2 fruit fly cellular contexts compared by ENCODE assay signal in genomic region chr2L:4282339-4282680, dm6.
A peak's percentile ranks its signal among the peaks of the same experiment; 100 is the strongest.
TF ChIP-seq lines count a peak whose summit lies in the region.

No protein-coding gene starts in this region.

- TF ChIP-seq CTCF in whole organism, embryonic (GFP tag; optimal IDR thresholded peaks at IDR 0.05; lab: Kevin White, UChicago), result no peak

TF ChIP-seq in whole organism, embryonic, 481 proteins besides CTCF, POLR2A, EP300 and RAD21:
- TF ChIP-seq Dfd (GFP tag; optimal IDR thresholded peaks at IDR 0.05; lab: Kevin White, UChicago) (no peak), CG31224 (GFP tag; IDR thresholded peaks at IDR 0.05; lab: Robert Waterston, UW) (peak; percentile 98), CG10267 (tag; optimal IDR thresholded peaks at IDR 0.05; lab: Kevin White, UChicago) (no peak), chinmo (GFP tag; IDR thresholded peaks at IDR 0.05; lab: Robert Waterston, UW; ENCODE audit: partially characterized antibody) (0 out of 4 replicates have a peak, but pooled peaks have one; percentile 37), dimm (GFP tag; IDR thresholded peaks at IDR 0.05; lab: Robert Waterston, UW) (no peak), sd (tag; optimal IDR thresholded peaks at IDR 0.05; lab: Kevin White, UChicago) (peak; percentile 71), CG13894 (tag; optimal IDR thresholded peaks at IDR 0.05; lab: Kevin White, UChicago) (peak; percentile 14), CG12769 (tag; optimal IDR thresholded peaks at IDR 0.05; lab: Kevin White, UChicago) (peak; percentile 16), Sox102F (GFP tag; optimal IDR thresholded peaks at IDR 0.05; lab: Kevin White, UChicago) (no peak), Lhr (GFP tag; optimal IDR thresholded peaks at IDR 0.05; lab: Kevin White, UChicago) (no peak), knrl (GFP tag; IDR thresholded peaks at IDR 0.05; lab: Robert Waterston, UW; ENCODE audit: partially characterized antibody) (no peak), Xbp1 (GFP tag; optimal IDR thresholded peaks at IDR 0.05; lab: Kevin White, UChicago) (no peak), Doc2 (GFP tag; IDR thresholded peaks at IDR 0.05; lab: Robert Waterston, UW) (no peak), CG33213 (GFP tag; optimal IDR thresholded peaks at IDR 0.05; lab: Kevin White, UChicago) (no peak), CG9876 (GFP tag; optimal IDR thresholded peaks at IDR 0.05; lab: Kevin White, UChicago) (no peak), z (GFP tag; IDR thresholded peaks at IDR 0.05; lab: Robert Waterston, UW) (no peak), Hr3 (GFP tag; optimal IDR thresholded peaks at IDR 0.05; lab: Kevin White, UChicago) (no peak), zen (tag; optimal IDR thresholded peaks at IDR 0.05; lab: Kevin White, UChicago) (peak; percentile 45), nerfin-1 (tag; optimal IDR thresholded peaks at IDR 0.05; lab: Kevin White, UChicago) (no peak), CG10654 (GFP tag; optimal IDR thresholded peaks at IDR 0.05; lab: Kevin White, UChicago) (no peak), eve (GFP tag; optimal IDR thresholded peaks at IDR 0.05; lab: Kevin White, UChicago) (peak in 1 of 2 experiments; percentile 51), CG4854 (GFP tag; optimal IDR thresholded peaks at IDR 0.05; lab: Kevin White, UChicago) (no peak), Dbx (GFP tag; IDR thresholded peaks at IDR 0.05; lab: Robert Waterston, UW) (no peak), corto (GFP tag; optimal IDR thresholded peaks at IDR 0.05; lab: Kevin White, UChicago) (no peak), Lim3 (GFP tag; IDR thresholded peaks at IDR 0.05; lab: Robert Waterston, UW) (no peak), ash1 (GFP tag; optimal IDR thresholded peaks at IDR 0.05; lab: Kevin White, UChicago) (no peak), CG14710 (tag; optimal IDR thresholded peaks at IDR 0.05; lab: Kevin White, UChicago) (no peak), CG9797 (GFP tag; optimal IDR thresholded peaks at IDR 0.05; lab: Kevin White, UChicago) (no peak), Gug (GFP tag; IDR thresholded peaks at IDR 0.05; lab: Robert Waterston, UW) (no peak)

TF ChIP-seq in whole organism, wandering third instar larva, 38 proteins besides CTCF, POLR2A, EP300 and RAD21:
- no peak for TF ChIP-seq usp (GFP tag; optimal IDR thresholded peaks at IDR 0.05; lab: Kevin White, UChicago)
- no peak for TF ChIP-seq rgr (GFP tag; optimal IDR thresholded peaks at IDR 0.05; lab: Kevin White, UChicago)
- no peak for TF ChIP-seq woc (GFP tag; optimal IDR thresholded peaks at IDR 0.05; lab: Kevin White, UChicago)
- TF ChIP-seq Vsx2 (GFP tag; optimal IDR thresholded peaks at IDR 0.05; lab: Kevin White, UChicago; ENCODE audit: partially characterized antibody), result peak; percentile 57
- no peak for TF ChIP-seq Rel (GFP tag; optimal IDR thresholded peaks at IDR 0.05; lab: Kevin White, UChicago)
- no peak for TF ChIP-seq Rel (tag; optimal IDR thresholded peaks at IDR 0.05; lab: Kevin White, UChicago)
- peak; percentile 50 for TF ChIP-seq Dif (GFP tag; optimal IDR thresholded peaks at IDR 0.05; lab: Kevin White, UChicago; ENCODE audit: partially characterized antibody)
